Worm (Caenorhabditis elegans) whole organism, L3 larva: Measurements from ENCODE around the gene F57B7.2.
"Not testable (repeated sequence)": the region's sequence is repeated elsewhere in the genome, so short reads cannot be mapped to it uniquely, and the experiment has no call there.

ENCODE experiments used
- R02D3.7 ChIP-seq: fragments of 150-350 bp; optimal IDR thresholded peaks from 2 replicates; lab custom pipeline; 2014; ENCODE audit warnings: missing biosample characterization, missing genetic modification characterization
- elt-1 ChIP-seq: fragments of 150-350 bp; optimal IDR thresholded peaks from 2 replicates; lab custom pipeline; 2014; ENCODE audit warnings: missing biosample characterization, missing genetic modification characterization
- lin-39 ChIP-seq: fragments of 150-350 bp; optimal IDR thresholded peaks from 2 replicates; lab custom pipeline; 2018; ENCODE audit warnings: missing biosample characterization, missing genetic modification reagents, missing genetic modification characterization
- nhr-11 ChIP-seq: fragments of 150-350 bp; optimal IDR thresholded peaks from 2 replicates; lab custom pipeline; 2014; ENCODE audit warnings: missing biosample characterization, missing genetic modification characterization
- nhr-23 ChIP-seq: fragments of 150-350 bp; optimal IDR thresholded peaks from 2 replicates; lab custom pipeline; 2014; ENCODE audit warnings: missing biosample characterization, missing genetic modification reagents, missing genetic modification characterization
- nhr-28 ChIP-seq: fragments of 150-350 bp; optimal IDR thresholded peaks from 2 replicates; lab custom pipeline; 2014; ENCODE audit warnings: missing biosample characterization, missing genetic modification characterization
- tbx-2 ChIP-seq: sonication (generic microtip); optimal IDR thresholded peaks from 2 replicates; lab custom pipeline; 2016; ENCODE audit warnings: mild to moderate bottlenecking, missing genetic modification characterization, missing compliant biosample characterization
- unc-62 ChIP-seq: fragments of 150-350 bp; sonication (generic microtip); optimal IDR thresholded peaks from 4 replicates; lab custom pipeline; 2014; ENCODE audit warnings: missing biosample characterization, missing genetic modification reagents, missing genetic modification characterization
- ztf-11 ChIP-seq: fragments of 150-350 bp; optimal IDR thresholded peaks from 2 replicates; lab custom pipeline; 2014; ENCODE audit warnings: missing biosample characterization, missing genetic modification characterization

ce11 chrV:11395024-11395423 lies 48.4 kb downstream of the F57B7.2 start, which contains the start of gene K03B8.4:
- not testable (repeated sequence) for TF ChIP-seq tbx-2; lin-39 (tag; lab: Kevin White, UChicago); nhr-28 (tag; lab: Kevin White, UChicago); nhr-23 (tag; lab: Kevin White, UChicago); nhr-11 (tag; lab: Kevin White, UChicago); unc-62 (GFP tag; lab: Kevin White, UChicago); R02D3.7; elt-1 (tag; lab: Kevin White, UChicago); ztf-11 (tag; lab: Kevin White, UChicago)
